Fruit fly (Drosophila melanogaster) whole organism, embryonic: ENCODE results near the gene Rdh.

Experiments
- Ada2b ChIP-seq: fragments of 200-800 bp; sonication (Bioruptor generic); IDR thresholded peaks from 2 replicates; pipeline ENCODE4 v1.3.6; 2022; ENCODE audit warnings: missing biosample characterization, missing genetic modification characterization
- Awh ChIP-seq: fragments of 200-800 bp; sonication (Bioruptor generic); IDR thresholded peaks from 2 replicates; pipeline ENCODE4, ENCODE4 v1.3.6; 2022; ENCODE audit warnings: missing biosample characterization, missing genetic modification characterization
- B-H2 ChIP-seq: fragments of 200-800 bp; sonication (Bioruptor generic); optimal IDR thresholded peaks from 2 replicates; lab custom pipeline; 2018; ENCODE audit warnings: missing biosample characterization, mild to moderate bottlenecking, missing genetic modification characterization
- BEAF-32 ChIP-seq: fragments of 200-800 bp; sonication (Bioruptor generic); optimal IDR thresholded peaks from 3 replicates; lab custom pipeline; 2017; ENCODE audit warnings: missing biosample characterization, missing genetic modification characterization, mild to moderate bottlenecking, moderate library complexity, missing genetic modification reagents
- Bdp1 ChIP-seq: fragments of 200-800 bp; sonication (Bioruptor generic); optimal IDR thresholded peaks from 3 replicates; lab custom pipeline; 2016; ENCODE audit warnings: missing biosample characterization, missing genetic modification characterization
- BtbVII ChIP-seq: fragments of 200-800 bp; sonication (Bioruptor generic); optimal IDR thresholded peaks from 3 replicates; lab custom pipeline; 2017; ENCODE audit warnings: missing biosample characterization, mild to moderate bottlenecking, missing genetic modification characterization
- CG10147 ChIP-seq: fragments of 200-800 bp; sonication (Bioruptor generic); optimal IDR thresholded peaks from 2 replicates; lab custom pipeline; 2019; ENCODE audit warnings: missing biosample characterization, mild to moderate bottlenecking, missing genetic modification characterization, moderate library complexity
- CG10321 ChIP-seq: fragments of 200-800 bp; sonication (Bioruptor generic); IDR thresholded peaks from 2 replicates; pipeline ENCODE4 v1.3.6; 2022; ENCODE audit warnings: missing biosample characterization, missing genetic modification characterization
- CG15601 ChIP-seq: fragments of 200-800 bp; sonication (Bioruptor generic); optimal IDR thresholded peaks from 3 replicates; lab custom pipeline; 2019; ENCODE audit warnings: missing biosample characterization, mild to moderate bottlenecking, missing genetic modification characterization, moderate library complexity
- CG17186 ChIP-seq: fragments of 200-800 bp; sonication (Bioruptor generic); optimal IDR thresholded peaks from 3 replicates; lab custom pipeline; 2017; ENCODE audit warnings: missing biosample characterization, missing genetic modification reagents, missing genetic modification characterization
- CG2116 ChIP-seq: fragments of 200-800 bp; sonication (Bioruptor generic); optimal IDR thresholded peaks from 3 replicates; lab custom pipeline; 2018; ENCODE audit warnings: missing biosample characterization, mild to moderate bottlenecking, missing genetic modification characterization
- CG33213 ChIP-seq: fragments of 200-800 bp; sonication (Bioruptor generic); optimal IDR thresholded peaks from 3 replicates; lab custom pipeline; 2016; ENCODE audit warnings: missing biosample characterization, missing genetic modification characterization
- CG33557 ChIP-seq: fragments of 200-800 bp; sonication (Bioruptor generic); optimal IDR thresholded peaks from 2 replicates; lab custom pipeline; 2019; ENCODE audit warnings: missing biosample characterization, mild to moderate bottlenecking, missing genetic modification characterization, moderate library complexity
- CG3995 ChIP-seq: fragments of 200-800 bp; sonication (Bioruptor generic); optimal IDR thresholded peaks from 3 replicates; lab custom pipeline; 2016; ENCODE audit warnings: missing biosample characterization, missing genetic modification characterization
- CG7271 ChIP-seq: fragments of 200-800 bp; sonication (Bioruptor generic); optimal IDR thresholded peaks from 2 replicates; lab custom pipeline; 2018; ENCODE audit warnings: missing biosample characterization, mild to moderate bottlenecking, missing genetic modification characterization, moderate library complexity
- CG7987 ChIP-seq: fragments of 200-800 bp; sonication (Bioruptor generic); optimal IDR thresholded peaks from 2 replicates; lab custom pipeline; 2018; ENCODE audit warnings: missing biosample characterization, mild to moderate bottlenecking, missing genetic modification characterization, moderate library complexity
- CG8924 ChIP-seq: fragments of 200-800 bp; optimal IDR thresholded peaks from 3 replicates; lab custom pipeline; 2019; ENCODE audit warnings: missing biosample characterization, mild to moderate bottlenecking, missing genetic modification characterization, moderate library complexity
- CTCF ChIP-seq: fragments of 200-800 bp; sonication (Bioruptor generic); optimal IDR thresholded peaks from 2 replicates; lab custom pipeline; 2017; ENCODE audit warnings: missing biosample characterization, mild to moderate bottlenecking, missing genetic modification characterization, moderate library complexity
- Chrac-16 ChIP-seq: fragments of 200-800 bp; sonication (Bioruptor generic); optimal IDR thresholded peaks from 3 replicates; lab custom pipeline; 2016; ENCODE audit warnings: missing biosample characterization, missing genetic modification characterization
- Dad ChIP-seq: fragments of 200-800 bp; sonication (Bioruptor generic); optimal IDR thresholded peaks from 3 replicates; lab custom pipeline; 2016; ENCODE audit warnings: missing biosample characterization, missing genetic modification characterization
- Doc3 ChIP-seq: fragments of 200-800 bp; sonication (Bioruptor generic); IDR thresholded peaks from 3 replicates; pipeline ENCODE4 v1.3.6; 2022; ENCODE audit warnings: missing biosample characterization, missing genetic modification characterization; ENCODE audit not compliant: partially characterized antibody
- Hr3 ChIP-seq: fragments of 200-800 bp; sonication (Bioruptor generic); optimal IDR thresholded peaks from 3 replicates; lab custom pipeline; 2016; ENCODE audit warnings: missing biosample characterization, missing genetic modification characterization
- Jarid2 ChIP-seq: fragments of 200-800 bp; sonication (Bioruptor generic); optimal IDR thresholded peaks from 3 replicates; lab custom pipeline; 2017; ENCODE audit warnings: mild to moderate bottlenecking, missing biosample characterization, missing genetic modification reagents, missing genetic modification characterization
- Meics ChIP-seq: fragments of 200-800 bp; sonication (Bioruptor generic); optimal IDR thresholded peaks from 2 replicates; lab custom pipeline; 2017; ENCODE audit warnings: missing biosample characterization, mild to moderate bottlenecking, missing genetic modification characterization
- Ravus ChIP-seq: fragments of 200-800 bp; sonication (Bioruptor generic); IDR thresholded peaks from 2 replicates; pipeline ENCODE4 v1.3.6; 2022; ENCODE audit warnings: missing biosample characterization, missing genetic modification characterization
- Ssrp ChIP-seq: fragments of 200-800 bp; sonication (Bioruptor generic); optimal IDR thresholded peaks from 2 replicates; lab custom pipeline; 2018; ENCODE audit warnings: missing biosample characterization, mild to moderate bottlenecking, missing genetic modification characterization, moderate library complexity
- Taf1 ChIP-seq: fragments of 200-800 bp; sonication (Bioruptor generic); IDR thresholded peaks from 2 replicates; pipeline ENCODE4 v1.3.6; 2022; ENCODE audit warnings: missing biosample characterization, missing genetic modification characterization
- Trl ChIP-seq, 3 experiments: fragments of >200 bp in 2 of 3; fragments of 200-800 bp in 1 of 3; sonication (Bioruptor generic) in 1 of 3; optimal IDR thresholded peaks; 2 replicates in 1 of 3; 3 replicates in 2 of 3; lab custom pipeline; 2016 to 2017; ENCODE audit warnings: missing biosample characterization in 1 of 3, missing genetic modification characterization in 1 of 3
- YL-1 ChIP-seq: fragments of 200-800 bp; sonication (Bioruptor generic); optimal IDR thresholded peaks from 3 replicates; lab custom pipeline; 2017; ENCODE audit warnings: missing biosample characterization, mild to moderate bottlenecking, missing genetic modification characterization
- cato ChIP-seq: fragments of 200-800 bp; sonication (Bioruptor generic); optimal IDR thresholded peaks from 2 replicates; lab custom pipeline; 2016; ENCODE audit warnings: missing biosample characterization, missing genetic modification characterization, borderline replicate concordance
- crol ChIP-seq: fragments of 200-800 bp; sonication (Bioruptor generic); IDR thresholded peaks from 2 replicates; pipeline ENCODE4 v1.3.6; 2022; ENCODE audit warnings: missing biosample characterization, missing genetic modification characterization
- da ChIP-seq: fragments of 200-800 bp; sonication (Bioruptor generic); optimal IDR thresholded peaks from 2 replicates; lab custom pipeline; 2016; ENCODE audit warnings: missing biosample characterization, missing genetic modification characterization
- grau ChIP-seq: fragments of 200-800 bp; optimal IDR thresholded peaks from 3 replicates; lab custom pipeline; 2019; ENCODE audit warnings: missing biosample characterization, mild to moderate bottlenecking, missing genetic modification characterization, moderate library complexity
- gt ChIP-seq: fragments of 200-800 bp; sonication (Bioruptor generic); IDR thresholded peaks from 2 replicates; pipeline ENCODE4 v1.3.6; 2022; ENCODE audit warnings: missing biosample characterization, missing genetic modification characterization
- hb ChIP-seq: fragments of 200-800 bp; sonication (Bioruptor generic); IDR thresholded peaks from 3 replicates; pipeline ENCODE4 v1.3.6; 2022; ENCODE audit warnings: missing biosample characterization, missing genetic modification characterization; ENCODE audit not compliant: partially characterized antibody
- hth ChIP-seq: fragments of >200 bp; optimal IDR thresholded peaks from 2 replicates; lab custom pipeline; 2017; ENCODE audit warnings: inconsistent platforms
- ind ChIP-seq: fragments of 200-800 bp; sonication (Bioruptor generic); optimal IDR thresholded peaks from 3 replicates; lab custom pipeline; 2016; ENCODE audit warnings: missing biosample characterization, missing genetic modification characterization
- inv ChIP-seq: fragments of 200-800 bp; sonication (Bioruptor generic); IDR thresholded peaks from 2 replicates; pipeline ENCODE4 v1.3.6; 2022; ENCODE audit warnings: missing biosample characterization, missing genetic modification characterization; ENCODE audit not compliant: partially characterized antibody
- jing ChIP-seq: fragments of 200-800 bp; sonication (Bioruptor generic); optimal IDR thresholded peaks from 2 replicates; lab custom pipeline; 2018; ENCODE audit warnings: missing biosample characterization, mild to moderate bottlenecking, missing genetic modification characterization
- klu ChIP-seq: fragments of 200-800 bp; sonication (Bioruptor generic); IDR thresholded peaks from 2 replicates; pipeline ENCODE4 v1.3.6; 2022; ENCODE audit warnings: missing biosample characterization, missing genetic modification characterization
- lola ChIP-seq, 3 experiments: fragments of >200 bp in 2 of 3; fragments of 200-800 bp in 1 of 3; sonication (Bioruptor generic) in 1 of 3; optimal IDR thresholded peaks; 2 replicates each; lab custom pipeline; 2017 to 2019; ENCODE audit warnings: missing biosample characterization in 3 of 3, missing genetic modification characterization in 3 of 3, mild to moderate bottlenecking in 1 of 3, moderate library complexity in 1 of 3
- luna ChIP-seq: fragments of 200-800 bp; sonication (Bioruptor generic); optimal IDR thresholded peaks from 2 replicates; lab custom pipeline; 2016; ENCODE audit warnings: missing biosample characterization, missing genetic modification characterization
- mirr ChIP-seq: fragments of 200-800 bp; sonication (Bioruptor generic); optimal IDR thresholded peaks from 3 replicates; lab custom pipeline; 2018; ENCODE audit warnings: missing biosample characterization, mild to moderate bottlenecking, missing genetic modification characterization
- odd ChIP-seq: fragments of 200-800 bp; sonication (Bioruptor generic); optimal IDR thresholded peaks from 2 replicates; lab custom pipeline; 2017; ENCODE audit warnings: missing biosample characterization, mild to moderate bottlenecking, missing genetic modification characterization
- org-1 ChIP-seq: fragments of 200-800 bp; sonication (Bioruptor generic); optimal IDR thresholded peaks from 2 replicates; lab custom pipeline; 2017; ENCODE audit warnings: missing biosample characterization, missing genetic modification characterization
- sd ChIP-seq: fragments of 200-800 bp; sonication (Bioruptor generic); optimal IDR thresholded peaks from 3 replicates; lab custom pipeline; 2018; ENCODE audit warnings: missing biosample characterization, mild to moderate bottlenecking, missing genetic modification characterization, moderate library complexity
- stwl ChIP-seq: fragments of 200-800 bp; sonication (Bioruptor generic); optimal IDR thresholded peaks from 3 replicates; lab custom pipeline; 2018; ENCODE audit warnings: missing biosample characterization, mild to moderate bottlenecking, missing genetic modification characterization, moderate library complexity
- tap ChIP-seq: fragments of 200-800 bp; optimal IDR thresholded peaks from 3 replicates; lab custom pipeline; 2019; ENCODE audit warnings: missing biosample characterization, mild to moderate bottlenecking, missing genetic modification characterization, moderate library complexity
- tna ChIP-seq: fragments of 200-800 bp; sonication (Bioruptor generic); IDR thresholded peaks from 2 replicates; pipeline ENCODE4 v1.3.6; 2022; ENCODE audit warnings: missing biosample characterization, missing genetic modification characterization; ENCODE audit not compliant: partially characterized antibody

Gene Rdh

dm6 chr3L:3785002-3785661, 40.1 kb upstream of the Rdh start (continued):
- TF ChIP-seq inv (GFP tag; lab: Robert Waterston, UW) (no peak), CG10321 (GFP tag; lab: Robert Waterston, UW) (peak; percentile 47; the same call in 1 of the 2 replicates), lola (GFP tag; optimal IDR thresholded peaks at IDR 0.05; lab: Kevin White, UChicago) (peak in 2 of 3 experiments; percentile 2 to 89), Ssrp (tag; lab: Kevin White, UChicago) (peak; percentile 94), CG3995 (GFP tag; lab: Kevin White, UChicago) (peak; percentile 19), Meics (GFP tag; lab: Kevin White, UChicago) (peak; percentile 81), stwl (tag; lab: Kevin White, UChicago) (peak; percentile 6), klu (GFP tag; lab: Robert Waterston, UW) (peak; percentile 84), BtbVII (peak; percentile 68), YL-1 (GFP tag; lab: Kevin White, UChicago) (peak; percentile 52), luna (peak; percentile 80), crol (GFP tag; lab: Robert Waterston, UW) (peak; percentile 80), CG15601 (tag; lab: Kevin White, UChicago) (peak; percentile 85), Ada2b (peak; percentile 96), odd (peak; percentile 87), CG8924 (tag; lab: Kevin White, UChicago) (peak; percentile 93), da (GFP tag; lab: Kevin White, UChicago) (peak; percentile 97), Jarid2 (GFP tag; lab: Kevin White, UChicago) (peak; percentile 72), Trl (optimal IDR thresholded peaks at IDR 0.05; lab: Kevin White, UChicago) (no peak), Trl (GFP tag; optimal IDR thresholded peaks at IDR 0.05; lab: Kevin White, UChicago) (peak; percentile 96), CTCF (peak; percentile 31), Bdp1 (GFP tag; lab: Kevin White, UChicago) (peak; percentile 90), CG7987 (GFP tag; lab: Kevin White, UChicago) (peak; percentile 58), Doc3 (GFP tag; lab: Robert Waterston, UW) (no peak), Dad (peak; percentile 90), Chrac-16 (GFP tag; lab: Kevin White, UChicago) (peak; percentile 96), jing (GFP tag; lab: Kevin White, UChicago) (peak; percentile 97), org-1 (GFP tag; lab: Kevin White, UChicago) (peak; percentile 94), ind (GFP tag; lab: Kevin White, UChicago) (peak; percentile 91), mirr (GFP tag; lab: Kevin White, UChicago) (no peak), B-H2 (GFP tag; lab: Kevin White, UChicago) (no peak), Ravus (GFP tag; lab: Robert Waterston, UW) (peak; percentile 87), cato (GFP tag; lab: Kevin White, UChicago) (peak; percentile 87), CG33213 (peak; percentile 84), tna (GFP tag; lab: Robert Waterston, UW) (0 out of 2 replicates have a peak, but pooled peaks have one; percentile 32), CG7271 (peak; percentile 62), tap (tag; lab: Kevin White, UChicago) (peak; percentile 79), hb (GFP tag; lab: Robert Waterston, UW) (peak; percentile 74; the same call in 2 of the 3 replicates), CG33557 (peak; percentile 49), CG2116 (GFP tag; lab: Kevin White, UChicago) (peak; percentile 58), CG17186 (GFP tag; lab: Kevin White, UChicago) (peak; percentile 68), sd (peak; percentile 78), hth (lab: Kevin White, UChicago) (no peak), gt (GFP tag; lab: Robert Waterston, UW) (peak; percentile 93), BEAF-32 (GFP tag; lab: Kevin White, UChicago) (no peak), grau (peak; percentile 92), CG10147 (peak; percentile 40), Awh (peak; percentile 97), Taf1 (GFP tag; lab: Robert Waterston, UW) (peak; percentile 93), Hr3 (peak; percentile 92)
